Worm (Caenorhabditis elegans): ENCODE measurements around the gene K02D10.4.

K02D10.4 gene

DNA sequence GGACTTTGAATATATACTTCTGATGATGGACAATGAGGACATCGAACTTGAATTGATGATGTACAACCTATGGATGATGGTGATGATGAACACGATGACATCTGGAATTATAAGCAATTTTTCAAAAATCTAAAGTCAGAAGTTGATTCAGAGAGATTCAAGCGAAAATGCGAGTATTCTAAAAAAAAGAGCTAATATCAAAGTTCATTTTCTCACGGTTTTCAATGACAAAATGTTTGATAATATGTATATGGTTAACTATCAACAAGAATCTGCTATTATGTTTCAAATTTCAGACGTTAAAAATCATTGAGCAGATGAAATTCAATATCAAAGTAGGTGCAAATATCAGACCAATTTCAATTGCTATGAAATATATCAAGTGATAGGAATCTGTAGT is at the start of gene K02D10.4:
K02D10.4 (minus strand) TSS at position 101 of the 400 bp plus-strand sequence.
- no peak for TF ChIP-seq T22C8.4 (GFP tag; IDR thresholded peaks at IDR 0.05)

DNA sequence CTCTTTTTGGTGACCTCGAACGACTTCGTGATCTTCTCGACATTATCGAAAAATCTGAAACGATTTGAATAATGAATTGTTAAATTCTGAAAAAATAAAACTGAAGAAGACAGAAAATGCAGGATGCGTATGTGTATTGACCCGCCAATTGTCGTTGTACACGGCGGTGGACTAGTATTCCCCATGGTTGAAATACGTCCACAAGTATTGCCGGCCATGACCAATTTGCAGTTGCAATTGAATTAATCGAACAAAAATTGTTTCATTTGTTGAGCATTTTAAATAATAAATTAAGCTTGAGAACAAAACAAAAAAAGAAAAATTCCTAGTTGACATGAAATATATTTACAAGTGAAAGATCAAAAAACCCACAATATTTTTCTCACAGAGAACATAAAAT is 49.4 kb upstream of the K02D10.4 start, which contains the start of gene F44E2.3:
F44E2.3 (minus strand) TSS at position 61 of the 400 bp plus-strand sequence.
- TF ChIP-seq ztf-23 (GFP tag; IDR thresholded peaks at IDR 0.05) = no peak
- TF ChIP-seq ref-1 (GFP tag; conservative IDR thresholded peaks at IDR 0.05) = no peak
- TF ChIP-seq klf-2 (GFP tag; conservative IDR thresholded peaks at IDR 0.05) = no peak
- TF ChIP-seq T22C8.4 (GFP tag; IDR thresholded peaks at IDR 0.05) = no peak
- TF ChIP-seq med-1 (GFP tag; optimal IDR thresholded peaks at IDR 0.05; ENCODE audit: insufficient read depth) = no peak

DNA sequence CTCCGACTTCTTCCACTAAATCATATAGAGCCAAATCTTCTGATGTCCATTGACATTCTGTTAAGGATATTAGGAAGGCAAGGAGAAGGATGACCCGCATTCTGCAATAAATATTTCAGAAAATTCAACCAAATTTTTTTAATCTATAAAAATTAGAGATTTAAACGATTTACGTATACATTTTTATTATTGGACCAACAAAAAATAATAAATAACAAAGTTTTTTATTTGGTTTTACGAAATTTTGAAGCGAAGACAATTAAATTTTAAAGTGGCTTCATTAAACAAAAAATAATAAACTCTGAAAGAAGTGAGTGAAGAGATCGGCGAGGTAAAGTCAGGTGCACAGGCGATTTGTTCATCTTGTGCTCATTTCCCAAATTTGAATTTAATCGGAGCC is 47.3 kb upstream of the K02D10.4 start, which contains the start of gene F54F2.9:
F54F2.9 (minus strand) TSS at position 101 of the 400 bp plus-strand sequence.
- TF ChIP-seq med-1 (GFP tag; optimal IDR thresholded peaks at IDR 0.05; ENCODE audit: insufficient read depth) = no peak
- no peak for TF ChIP-seq ztf-29 (GFP tag; IDR thresholded peaks at IDR 0.05)
- TF ChIP-seq klf-2 (GFP tag; conservative IDR thresholded peaks at IDR 0.05) = no peak
- no peak for TF ChIP-seq flt-1 (GFP tag; IDR thresholded peaks at IDR 0.05)
- no peak for TF ChIP-seq ztf-23 (GFP tag; IDR thresholded peaks at IDR 0.05)
- TF ChIP-seq T22C8.4 (GFP tag; IDR thresholded peaks at IDR 0.05) = no peak
- no peak for TF ChIP-seq cog-1 (tag; optimal IDR thresholded peaks at IDR 0.05)
- TF ChIP-seq tab-1 (GFP tag; IDR thresholded peaks at IDR 0.05) = no peak

DNA sequence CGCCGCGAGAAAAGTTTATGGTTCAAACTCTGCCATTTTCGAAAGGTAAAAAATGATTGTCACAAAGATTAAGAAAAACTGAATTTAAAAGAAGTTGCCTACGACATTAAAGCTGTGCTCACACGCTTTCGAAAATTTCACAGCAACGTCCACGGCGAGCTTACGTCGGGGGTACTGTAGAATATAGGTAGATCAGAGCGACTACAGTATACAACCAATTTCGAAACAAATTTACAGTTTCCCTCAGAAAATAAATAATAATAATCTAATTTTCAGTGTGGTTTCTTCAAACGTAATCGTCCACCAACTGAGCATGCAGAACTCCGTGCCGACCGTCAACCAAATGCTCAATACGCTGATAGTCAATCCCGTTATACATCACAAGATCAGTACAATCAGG is 44.7 kb upstream of the K02D10.4 start:
- TF ChIP-seq T22C8.4 (GFP tag; IDR thresholded peaks at IDR 0.05) = no peak
- no peak for TF ChIP-seq ref-1 (GFP tag; conservative IDR thresholded peaks at IDR 0.05)
- no peak for TF ChIP-seq ztf-23 (GFP tag; IDR thresholded peaks at IDR 0.05)
- TF ChIP-seq cog-1 (tag; optimal IDR thresholded peaks at IDR 0.05) = no peak
- no peak for TF ChIP-seq tab-1 (GFP tag; IDR thresholded peaks at IDR 0.05)
- TF ChIP-seq ztf-29 (GFP tag; IDR thresholded peaks at IDR 0.05) = no peak
- TF ChIP-seq flt-1 (GFP tag; IDR thresholded peaks at IDR 0.05) = no peak
- TF ChIP-seq med-1 (GFP tag; optimal IDR thresholded peaks at IDR 0.05; ENCODE audit: insufficient read depth) = no peak

DNA sequence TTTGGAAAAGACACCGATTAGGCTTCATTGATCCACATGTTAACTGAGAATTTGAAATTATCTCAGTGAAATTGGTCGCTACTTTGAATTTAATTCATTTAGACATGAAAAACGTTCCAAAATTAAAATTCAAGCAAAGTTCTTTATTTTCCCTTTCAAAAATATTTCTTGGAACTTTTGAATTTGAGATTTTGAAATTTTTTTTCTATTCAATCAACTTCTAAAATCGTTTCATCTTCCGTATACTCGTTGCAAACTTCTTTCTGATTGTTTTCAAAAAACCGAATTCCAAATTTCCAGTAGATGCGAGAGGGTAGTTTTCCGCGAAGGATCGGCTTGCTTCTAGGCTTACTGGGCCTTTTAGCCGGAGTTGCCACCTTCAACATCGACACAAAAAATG is 38.8 kb upstream of the K02D10.4 start, which contains the start of gene pat-2:
pat-2 (plus strand) TSS at position 301 of the 400 bp plus-strand sequence.
- TF ChIP-seq T22C8.4 (GFP tag; IDR thresholded peaks at IDR 0.05) (no peak), ref-1 (GFP tag; conservative IDR thresholded peaks at IDR 0.05) (no peak), cog-1 (tag; optimal IDR thresholded peaks at IDR 0.05) (no peak), ztf-29 (GFP tag; IDR thresholded peaks at IDR 0.05) (no peak), klf-2 (GFP tag; conservative IDR thresholded peaks at IDR 0.05) (no peak), med-1 (GFP tag; optimal IDR thresholded peaks at IDR 0.05; ENCODE audit: insufficient read depth) (no peak), ztf-23 (GFP tag; IDR thresholded peaks at IDR 0.05) (no peak), tab-1 (GFP tag; IDR thresholded peaks at IDR 0.05) (no peak), flt-1 (GFP tag; IDR thresholded peaks at IDR 0.05) (no peak)

DNA sequence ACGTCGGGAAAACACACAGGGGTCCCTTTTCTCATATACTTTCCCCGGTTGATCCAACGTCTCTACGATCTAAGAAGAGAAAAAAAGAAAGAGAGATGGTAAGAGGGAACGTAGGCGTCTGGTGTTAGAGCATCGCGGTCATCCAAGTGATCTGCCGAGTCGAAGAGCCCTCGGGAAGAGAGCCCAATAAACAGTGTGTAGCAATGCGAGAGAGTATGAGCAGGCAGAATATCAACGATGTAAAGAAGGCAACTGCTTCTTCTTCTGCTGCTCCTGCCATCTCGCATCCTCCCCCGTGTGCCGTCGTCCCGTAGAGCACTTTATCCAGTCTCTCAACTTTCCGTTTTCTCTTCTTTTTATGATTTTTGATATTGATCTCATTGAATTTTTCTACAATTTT is 35.9 kb upstream of the K02D10.4 start:
- TF ChIP-seq ref-1 (GFP tag; conservative IDR thresholded peaks at IDR 0.05) = no peak
- TF ChIP-seq ztf-23 (GFP tag; IDR thresholded peaks at IDR 0.05) = no peak
- TF ChIP-seq T22C8.4 (GFP tag; IDR thresholded peaks at IDR 0.05) = no peak
- TF ChIP-seq med-1 (GFP tag; optimal IDR thresholded peaks at IDR 0.05; ENCODE audit: insufficient read depth) = no peak
- no peak for TF ChIP-seq tab-1 (GFP tag; IDR thresholded peaks at IDR 0.05)
- no peak for TF ChIP-seq flt-1 (GFP tag; IDR thresholded peaks at IDR 0.05)
- TF ChIP-seq klf-2 (GFP tag; conservative IDR thresholded peaks at IDR 0.05) = no peak

DNA sequence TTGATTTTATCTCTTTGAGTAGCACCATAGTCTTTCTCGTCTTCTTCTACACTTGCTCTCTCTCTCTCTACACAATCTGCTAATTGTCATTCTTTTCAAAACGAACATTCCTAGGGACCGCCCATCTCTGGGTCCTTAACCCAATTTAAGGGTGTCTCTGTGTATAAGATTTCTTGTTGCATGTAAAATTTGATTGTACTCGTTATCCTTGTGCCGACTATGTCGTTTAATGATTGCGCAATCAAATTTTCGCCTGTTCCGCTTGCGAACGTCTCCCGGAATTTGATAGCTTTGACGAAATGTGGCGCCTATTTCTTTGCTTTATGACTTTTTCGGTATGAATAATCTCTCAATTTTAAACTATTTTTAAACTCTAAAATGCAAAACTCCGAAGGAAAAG is 31.3 kb upstream of the K02D10.4 start:
- TF ChIP-seq ref-1 (GFP tag; conservative IDR thresholded peaks at IDR 0.05) (no peak), ztf-29 (GFP tag; IDR thresholded peaks at IDR 0.05) (no peak)

DNA sequence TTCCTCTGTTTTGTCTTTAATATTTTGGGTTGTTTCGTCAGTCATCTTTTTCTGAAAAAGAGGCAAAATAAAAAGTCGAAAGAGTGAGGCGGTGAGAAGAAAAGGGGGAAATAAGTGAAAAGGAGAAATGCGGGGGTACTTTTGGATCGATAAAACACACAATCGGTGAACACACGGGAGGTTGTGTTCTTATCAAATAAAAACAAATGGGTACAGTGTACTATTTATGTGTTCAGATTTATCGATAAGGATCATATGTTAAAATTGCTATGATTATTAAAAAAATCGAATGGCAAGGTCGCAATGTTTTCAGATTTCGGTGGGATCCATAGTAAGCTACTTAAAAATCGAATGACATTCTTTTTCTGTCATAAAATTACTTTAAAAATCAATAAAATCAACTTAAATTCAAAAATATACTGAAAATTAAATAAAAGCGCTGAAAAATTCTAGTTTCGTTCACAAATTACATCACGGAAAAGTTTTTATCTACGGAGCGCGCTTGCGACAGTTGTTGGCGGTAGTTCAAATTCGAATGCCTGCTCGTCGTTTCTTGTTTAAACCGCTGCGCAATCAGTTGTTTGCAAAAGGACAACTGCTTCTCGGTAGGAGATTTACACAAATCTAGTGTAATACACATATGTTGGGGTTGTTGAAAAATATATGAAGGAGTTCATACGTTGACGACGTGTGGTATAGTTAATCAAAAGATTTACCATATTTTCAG is 29.6 kb upstream of the K02D10.4 start, which contains the start of gene prx-19:
prx-19 (minus strand) TSS at position 51 of the 727 bp plus-strand sequence.
- TF ChIP-seq ref-1 (GFP tag; conservative IDR thresholded peaks at IDR 0.05) (no peak), ztf-23 (GFP tag; IDR thresholded peaks at IDR 0.05) (no peak), cog-1 (tag; optimal IDR thresholded peaks at IDR 0.05) (peak; percentile 45)

DNA sequence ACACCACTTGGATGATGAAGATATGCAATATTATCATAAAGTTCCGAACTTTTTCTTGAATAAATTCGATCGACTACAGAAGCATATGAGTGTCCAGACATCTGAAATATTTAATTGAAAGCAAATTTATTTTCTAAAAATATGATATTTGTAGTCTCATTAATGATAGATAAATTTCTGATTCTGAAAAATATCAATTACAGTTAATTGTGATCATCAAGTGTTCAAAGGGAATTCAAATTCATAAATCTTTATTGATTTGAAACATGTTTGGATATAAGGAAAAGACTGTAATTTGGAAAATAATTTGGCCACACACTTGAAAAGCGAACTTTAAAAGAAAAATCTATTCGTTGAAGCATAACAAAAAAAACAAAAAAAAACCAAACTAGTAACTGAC is 27.4 kb upstream of the K02D10.4 start, which contains the start of gene F54F2.7:
F54F2.7 (minus strand) TSS at position 101 of the 400 bp plus-strand sequence.
- TF ChIP-seq flt-1 (GFP tag; IDR thresholded peaks at IDR 0.05) (no peak), T22C8.4 (GFP tag; IDR thresholded peaks at IDR 0.05) (no peak), klf-2 (GFP tag; conservative IDR thresholded peaks at IDR 0.05) (no peak), med-1 (GFP tag; optimal IDR thresholded peaks at IDR 0.05; ENCODE audit: insufficient read depth) (no peak), ref-1 (GFP tag; conservative IDR thresholded peaks at IDR 0.05) (no peak), tab-1 (GFP tag; IDR thresholded peaks at IDR 0.05) (no peak), ztf-29 (GFP tag; IDR thresholded peaks at IDR 0.05) (no peak), cog-1 (tag; optimal IDR thresholded peaks at IDR 0.05) (no peak), ztf-23 (GFP tag; IDR thresholded peaks at IDR 0.05) (no peak)

DNA sequence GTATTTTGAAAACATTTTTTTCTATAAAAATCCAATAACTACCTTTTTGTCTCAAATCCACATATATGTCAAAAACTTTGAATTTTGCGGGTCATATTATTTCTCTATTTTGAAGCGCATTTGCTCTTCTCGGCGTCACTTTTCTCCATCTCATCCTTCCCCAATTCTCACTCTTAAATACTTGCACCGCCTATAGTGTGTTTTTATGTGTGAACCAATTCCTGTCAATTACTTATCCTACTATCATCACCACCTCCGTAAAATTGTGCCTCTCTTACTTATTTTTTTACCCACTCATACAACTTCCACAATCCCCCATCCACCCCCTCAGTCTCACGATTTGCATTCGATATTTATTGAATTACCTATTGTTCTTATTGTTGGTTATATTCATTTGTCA is 26.0 kb upstream of the K02D10.4 start:
- TF ChIP-seq klf-2 (GFP tag; conservative IDR thresholded peaks at IDR 0.05) (no peak), ztf-23 (GFP tag; IDR thresholded peaks at IDR 0.05) (no peak), cog-1 (tag; optimal IDR thresholded peaks at IDR 0.05) (no peak), ztf-29 (GFP tag; IDR thresholded peaks at IDR 0.05) (no peak), T22C8.4 (GFP tag; IDR thresholded peaks at IDR 0.05) (no peak), ref-1 (GFP tag; conservative IDR thresholded peaks at IDR 0.05) (no peak), tab-1 (GFP tag; IDR thresholded peaks at IDR 0.05) (no peak), med-1 (GFP tag; optimal IDR thresholded peaks at IDR 0.05; ENCODE audit: insufficient read depth) (no peak), flt-1 (GFP tag; IDR thresholded peaks at IDR 0.05) (no peak)

Data from whole organism, midembryonic.